Worm (Caenorhabditis elegans): ENCODE data around the gene srw-94.
A peak's percentile ranks its signal among the peaks of the same experiment; 100 is the strongest.

The srw-94 gene

DNA sequence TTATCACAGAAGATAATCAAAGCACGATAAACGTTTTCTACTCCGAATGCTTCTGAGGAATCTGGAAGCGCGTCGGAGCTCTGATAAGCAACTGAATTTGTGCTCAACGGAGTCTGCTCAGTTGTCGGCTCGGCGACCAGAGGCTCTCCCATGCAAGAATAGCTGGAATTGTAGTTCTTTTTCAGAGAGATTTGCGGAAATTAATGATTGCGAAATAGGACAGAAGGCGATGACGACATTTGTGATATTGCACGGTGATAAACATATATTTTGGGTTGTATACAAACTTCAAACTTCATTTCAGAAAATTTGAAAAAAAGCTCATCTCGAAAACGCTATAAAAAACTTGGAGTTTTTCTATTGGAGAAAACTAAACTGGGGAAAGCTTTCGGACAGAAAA lies 4.5 kb upstream of the srw-94 start, which contains the start of gene H06H21.37:
TSS of gene H06H21.37 (minus strand) at position 162 of the 400 bp plus-strand sequence.
- TF ChIP-seq elt-1 (tag; optimal IDR thresholded peaks at IDR 0.05; ENCODE audit: borderline replicate concordance, insufficient read depth): no peak
- no peak for TF ChIP-seq ceh-43 (GFP tag; optimal IDR thresholded peaks at IDR 0.05)
- no peak for TF ChIP-seq mls-2 (tag; optimal IDR thresholded peaks at IDR 0.05)
- TF ChIP-seq cnd-1 (tag; optimal IDR thresholded peaks at IDR 0.05): no peak
- TF ChIP-seq lin-32 (GFP tag; optimal IDR thresholded peaks at IDR 0.05): no peak
- TF ChIP-seq snpc-4 (tag; optimal IDR thresholded peaks at IDR 0.05): no peak
- no peak for TF ChIP-seq nhr-76 (tag; optimal IDR thresholded peaks at IDR 0.05)
- no peak for TF ChIP-seq nhr-237 (tag; optimal IDR thresholded peaks at IDR 0.05)
- TF ChIP-seq nhr-28 (tag; optimal IDR thresholded peaks at IDR 0.05): no peak
- no peak for TF ChIP-seq ceh-39 (tag; optimal IDR thresholded peaks at IDR 0.05)
- no peak for TF ChIP-seq sptf-1 (tag; optimal IDR thresholded peaks at IDR 0.05)
- TF ChIP-seq nhr-12 (tag; optimal IDR thresholded peaks at IDR 0.05): no peak
- no peak for TF ChIP-seq unc-120 (tag; optimal IDR thresholded peaks at IDR 0.05; ENCODE audit: poor library complexity, severe bottlenecking)
- TF ChIP-seq elt-3 (tag; optimal IDR thresholded peaks at IDR 0.05): no peak
- TF ChIP-seq ztf-11 (tag; optimal IDR thresholded peaks at IDR 0.05): no peak

ce11 chrIV:4810377-4810984 lies 3.8 kb upstream of the srw-94 start, which contains the start of gene eif-1.A:
Gene eif-1.A, plus strand, starts transcription at chrIV:4810934.
- no peak for TF ChIP-seq zip-8 (tag; optimal IDR thresholded peaks at IDR 0.05)
- TF ChIP-seq mep-1 (tag; optimal IDR thresholded peaks at IDR 0.05): peak; percentile 79
- peak; percentile 50 for TF ChIP-seq hlh-1 (tag; optimal IDR thresholded peaks at IDR 0.05)
- TF ChIP-seq unc-120 (tag; optimal IDR thresholded peaks at IDR 0.05; ENCODE audit: poor library complexity, severe bottlenecking): no peak
- TF ChIP-seq ces-1 (GFP tag; optimal IDR thresholded peaks at IDR 0.05): no peak
- TF ChIP-seq ceh-43 (GFP tag; optimal IDR thresholded peaks at IDR 0.05): no peak
- TF ChIP-seq elt-1 (tag; optimal IDR thresholded peaks at IDR 0.05; ENCODE audit: borderline replicate concordance, insufficient read depth): no peak
- no peak for TF ChIP-seq mab-5 (tag; optimal IDR thresholded peaks at IDR 0.05)
- no peak for TF ChIP-seq ztf-11 (tag; optimal IDR thresholded peaks at IDR 0.05)
- no peak for TF ChIP-seq bed-3 (GFP tag; optimal IDR thresholded peaks at IDR 0.05)
- TF ChIP-seq sptf-1 (tag; optimal IDR thresholded peaks at IDR 0.05): peak; percentile 22
- peak; percentile 11 for TF ChIP-seq ham-2 (GFP tag; optimal IDR thresholded peaks at IDR 0.05)
- no peak for TF ChIP-seq unc-62 (GFP tag; optimal IDR thresholded peaks at IDR 0.05)
- TF ChIP-seq snpc-4 (tag; optimal IDR thresholded peaks at IDR 0.05): no peak
- peak; percentile 75 for TF ChIP-seq lsy-2 (tag; optimal IDR thresholded peaks at IDR 0.05)
- TF ChIP-seq lin-32 (GFP tag; optimal IDR thresholded peaks at IDR 0.05): no peak
- TF ChIP-seq M03D4.4 (tag; optimal IDR thresholded peaks at IDR 0.05): no peak
- TF ChIP-seq tbx-8 (GFP tag; optimal IDR thresholded peaks at IDR 0.05): no peak
- peak; percentile 41 for TF ChIP-seq nhr-237 (tag; optimal IDR thresholded peaks at IDR 0.05)
- TF ChIP-seq drap-1 (GFP tag; optimal IDR thresholded peaks at IDR 0.05): peak; percentile 3
- peak; percentile 2 for TF ChIP-seq mls-2 (tag; optimal IDR thresholded peaks at IDR 0.05)
- TF ChIP-seq nhr-12 (tag; optimal IDR thresholded peaks at IDR 0.05): no peak
- no peak for TF ChIP-seq nhr-28 (tag; optimal IDR thresholded peaks at IDR 0.05)
- no peak for TF ChIP-seq unc-39 (tag; optimal IDR thresholded peaks at IDR 0.05)
- no peak for TF ChIP-seq nhr-2 (tag; optimal IDR thresholded peaks at IDR 0.05)
- peak; percentile 33 for TF ChIP-seq pha-4 (tag; optimal IDR thresholded peaks at IDR 0.05)
- TF ChIP-seq flh-1 (GFP tag; optimal IDR thresholded peaks at IDR 0.05): no peak
- peak; percentile 44 for TF ChIP-seq lin-13 (tag; optimal IDR thresholded peaks at IDR 0.05)
- peak; percentile 5 for TF ChIP-seq ceh-39 (tag; optimal IDR thresholded peaks at IDR 0.05)
- TF ChIP-seq elt-3 (tag; optimal IDR thresholded peaks at IDR 0.05): no peak
- TF ChIP-seq cnd-1 (tag; optimal IDR thresholded peaks at IDR 0.05): no peak

DNA sequence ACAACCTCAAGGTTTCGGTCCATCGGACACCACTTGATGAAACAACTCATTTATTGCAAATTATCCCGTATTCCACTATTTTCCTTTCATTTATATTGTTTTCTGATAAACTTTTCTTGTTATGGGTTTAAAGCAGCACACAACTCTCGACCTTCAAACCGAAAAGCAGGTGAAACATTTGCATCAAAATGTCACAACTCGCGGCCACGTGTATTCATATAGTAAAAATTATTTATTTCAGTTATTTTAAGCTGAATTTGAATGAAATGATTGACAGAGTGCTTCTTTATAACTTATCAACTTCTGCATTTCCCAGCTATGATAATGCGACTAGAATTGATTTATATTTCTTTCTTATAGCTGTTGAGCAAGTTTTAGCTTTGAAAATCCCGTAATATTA lies 2.4 kb upstream of the srw-94 start, which contains the start of gene srw-95:
TSS of gene srw-95 (plus strand) at position 213 of the 400 bp plus-strand sequence.
- TF ChIP-seq sem-2 (GFP tag; optimal IDR thresholded peaks at IDR 0.05) (no peak), drap-1 (GFP tag; optimal IDR thresholded peaks at IDR 0.05) (no peak), ceh-39 (tag; optimal IDR thresholded peaks at IDR 0.05) (no peak), ham-2 (GFP tag; optimal IDR thresholded peaks at IDR 0.05) (no peak), unc-62 (GFP tag; optimal IDR thresholded peaks at IDR 0.05) (no peak), lsy-2 (tag; optimal IDR thresholded peaks at IDR 0.05) (no peak), sptf-1 (tag; optimal IDR thresholded peaks at IDR 0.05) (no peak), tbx-8 (GFP tag; optimal IDR thresholded peaks at IDR 0.05) (no peak), unc-39 (tag; optimal IDR thresholded peaks at IDR 0.05) (no peak), ceh-83 (GFP tag; optimal IDR thresholded peaks at IDR 0.05) (no peak), nhr-76 (tag; optimal IDR thresholded peaks at IDR 0.05) (no peak), mab-5 (tag; optimal IDR thresholded peaks at IDR 0.05) (no peak), hlh-1 (tag; optimal IDR thresholded peaks at IDR 0.05) (no peak), bed-3 (GFP tag; optimal IDR thresholded peaks at IDR 0.05) (no peak), elt-1 (tag; optimal IDR thresholded peaks at IDR 0.05; ENCODE audit: borderline replicate concordance, insufficient read depth) (no peak), nhr-12 (tag; optimal IDR thresholded peaks at IDR 0.05) (no peak), elt-3 (tag; optimal IDR thresholded peaks at IDR 0.05) (no peak), nhr-28 (tag; optimal IDR thresholded peaks at IDR 0.05) (no peak), mls-2 (tag; optimal IDR thresholded peaks at IDR 0.05) (no peak), cnd-1 (tag; optimal IDR thresholded peaks at IDR 0.05) (no peak)

All from whole organism, mixed stage, embryonic.